Worm (Caenorhabditis elegans): ENCODE measurements around the gene mup-4.

The mup-4 gene

DNA sequence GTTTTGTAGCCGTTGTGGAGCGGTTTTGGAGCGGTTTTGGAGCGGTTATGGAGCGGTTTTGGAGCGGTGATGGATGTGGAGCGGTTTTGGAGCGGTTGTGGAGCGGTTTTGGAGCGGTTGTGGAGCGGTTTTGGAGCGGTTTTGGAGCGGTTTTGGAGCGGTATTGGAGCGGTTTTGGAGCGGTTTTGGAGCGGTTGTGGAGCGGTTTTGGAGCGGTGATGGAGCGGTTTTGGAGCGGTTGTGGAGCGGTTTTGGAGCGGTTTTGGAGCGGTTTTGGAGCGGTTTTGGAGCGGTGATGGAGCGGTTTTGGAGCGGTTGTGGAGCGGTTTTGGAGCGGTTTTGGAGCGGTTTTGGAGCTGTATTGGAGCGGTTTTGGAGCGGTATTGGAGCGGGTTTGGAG, 36.5 kb downstream of the mup-4 start:
- peak; percentile 85 for TF ChIP-seq set-16 (GFP tag; IDR thresholded peaks at IDR 0.05)

Measured in whole organism, L4 larva.